Worm (Caenorhabditis elegans) whole organism, L4/young adult: Measurements from ENCODE around the gene gcy-33.

ENCODE experiments used
- W03F9.2 ChIP-seq: fragments of 150-350 bp; optimal IDR thresholded peaks from 2 replicates; lab custom pipeline; 2014; ENCODE audit warnings: missing biosample characterization, missing genetic modification characterization
- dao-5 ChIP-seq: sonication (generic microtip); optimal IDR thresholded peaks from 2 replicates; lab custom pipeline; 2016; ENCODE audit warnings: missing genotype, missing genetic modification characterization, moderate library complexity, missing compliant biosample characterization
- him-1 ChIP-seq: sonication (generic microtip); optimal IDR thresholded peaks from 2 replicates; lab custom pipeline; 2016; ENCODE audit warnings: missing genotype, missing genetic modification reagents, missing genetic modification characterization, missing compliant biosample characterization

DNA sequence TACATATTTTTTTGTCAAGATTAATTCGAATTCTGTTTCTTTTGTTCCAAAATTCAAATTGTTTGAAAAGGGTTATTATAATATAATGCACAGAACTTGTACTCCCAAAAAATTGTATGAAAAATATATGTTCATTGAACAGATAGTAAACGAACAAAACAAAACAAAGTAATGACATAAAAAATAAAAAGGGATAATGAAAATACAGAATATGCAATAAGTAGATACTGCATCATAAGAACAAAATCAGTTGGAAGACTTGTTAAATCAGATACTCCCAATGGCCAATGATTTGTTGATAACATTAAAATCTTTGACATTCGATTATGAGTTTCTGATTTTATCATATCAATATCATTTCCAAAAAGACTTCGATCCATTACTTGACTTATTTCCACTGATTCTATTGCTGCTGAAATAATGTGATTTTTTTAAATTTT, 2.9 kb upstream of the gcy-33 start:
- TF ChIP-seq him-1 (tag; lab: Kevin White, UChicago) (no peak), dao-5 (tag; lab: Kevin White, UChicago) (no peak), W03F9.2 (no peak)
